Fruit fly (Drosophila melanogaster) whole organism: ENCODE results near the gene BI-1.

Experiments used
- CG8478 ChIP-seq: fragments of >200 bp; optimal IDR thresholded peaks from 2 replicates; lab custom pipeline; 2018; ENCODE audit warnings: inconsistent platforms
- psq ChIP-seq: fragments of >200 bp; optimal IDR thresholded peaks from 2 replicates; lab custom pipeline; 2017
- usp ChIP-seq: fragments of >200 bp; optimal IDR thresholded peaks from 2 replicates; lab custom pipeline; 2017; ENCODE audit warnings: missing biosample characterization, missing genetic modification characterization, mixed read lengths

DNA sequence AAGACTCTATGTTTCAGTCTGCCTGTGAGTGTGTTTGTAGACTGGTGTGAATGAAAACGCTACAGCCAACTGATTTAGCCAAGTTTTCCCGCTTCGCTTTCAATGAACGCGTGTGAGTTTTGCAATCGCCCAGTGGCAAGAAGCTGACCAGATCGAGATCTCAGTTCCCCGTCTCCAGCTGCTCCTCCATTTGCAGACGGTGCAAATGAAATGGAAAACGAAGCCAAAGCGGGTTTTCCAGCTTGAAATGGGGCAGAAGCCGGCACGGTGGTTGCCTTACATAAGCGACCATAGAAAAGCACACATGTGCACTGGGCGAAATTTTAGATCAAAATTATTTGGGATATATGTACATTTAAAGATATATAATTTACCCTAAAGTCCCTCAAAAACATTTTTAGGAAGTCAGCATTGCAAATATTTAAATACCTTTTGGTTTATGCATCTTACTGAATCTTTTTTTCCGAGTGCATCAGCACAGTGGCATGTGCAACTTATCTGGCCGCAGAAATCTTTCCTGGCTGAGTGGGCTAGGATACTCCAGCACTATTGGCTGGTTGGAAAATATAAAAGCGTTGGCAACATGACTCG, 10.3 kb upstream of the BI-1 start, which contains the start of gene CG43059:
- TF ChIP-seq usp (GFP tag; lab: Kevin White, UChicago) = no peak
- no peak for TF ChIP-seq CG8478 (lab: Kevin White, UChicago)
- TF ChIP-seq psq = no peak
